Worm (Caenorhabditis elegans) whole organism, mixed stage, embryonic: ENCODE measurements around the gene str-57.
"Not testable (repeated sequence)": the region's sequence is repeated elsewhere in the genome, so short reads cannot be mapped to it uniquely, and the experiment has no call there.

Experiments
- M03D4.4 ChIP-seq: sonication (generic microtip); optimal IDR thresholded peaks from 2 replicates; lab custom pipeline; 2017; ENCODE audit warnings: mild to moderate bottlenecking, missing genetic modification characterization, missing compliant biosample characterization
- bed-3 ChIP-seq: fragments of 200-800 bp; sonication (Bioruptor generic); optimal IDR thresholded peaks from 3 replicates; lab custom pipeline; 2018; ENCODE audit warnings: mild to moderate bottlenecking, missing genetic modification characterization, moderate library complexity, missing compliant biosample characterization
- blmp-1 ChIP-seq: fragments of 150-350 bp; optimal IDR thresholded peaks from 2 replicates; lab custom pipeline; 2014; ENCODE audit warnings: missing biosample characterization, missing genetic modification characterization
- ceh-43 ChIP-seq: fragments of 200-800 bp; sonication (Bioruptor generic); optimal IDR thresholded peaks from 2 replicates; lab custom pipeline; 2018; ENCODE audit warnings: mild to moderate bottlenecking, missing genetic modification characterization, moderate library complexity, missing compliant biosample characterization
- ceh-83 ChIP-seq: fragments of 200-800 bp; sonication (Bioruptor generic); optimal IDR thresholded peaks from 2 replicates; lab custom pipeline; 2018; ENCODE audit warnings: mild to moderate bottlenecking, missing genetic modification characterization, missing compliant biosample characterization
- ces-1 ChIP-seq: fragments of 150-350 bp; optimal IDR thresholded peaks from 2 replicates; lab custom pipeline; 2014; ENCODE audit warnings: missing biosample characterization, missing genetic modification reagents, missing genetic modification characterization
- cnd-1 ChIP-seq: fragments of 200-800 bp; sonication (Bioruptor generic); optimal IDR thresholded peaks from 2 replicates; lab custom pipeline; 2018; ENCODE audit warnings: mild to moderate bottlenecking, missing genetic modification characterization, missing compliant biosample characterization
- drap-1 ChIP-seq: fragments of 200-800 bp; sonication (Bioruptor generic); optimal IDR thresholded peaks from 3 replicates; lab custom pipeline; 2018; ENCODE audit warnings: mild to moderate bottlenecking, missing genetic modification characterization, missing compliant biosample characterization
- ham-2 ChIP-seq: fragments of 200-800 bp; sonication (Bioruptor generic); optimal IDR thresholded peaks from 2 replicates; lab custom pipeline; 2018; ENCODE audit warnings: mild to moderate bottlenecking, missing genetic modification characterization, missing compliant biosample characterization
- hlh-1 ChIP-seq: fragments of 150-350 bp; optimal IDR thresholded peaks from 2 replicates; lab custom pipeline; 2014; ENCODE audit warnings: missing biosample characterization, missing genetic modification reagents, missing genetic modification characterization
- lin-13 ChIP-seq: fragments of 150-350 bp; optimal IDR thresholded peaks from 2 replicates; lab custom pipeline; 2014; ENCODE audit warnings: missing biosample characterization, missing genetic modification characterization
- lin-32 ChIP-seq: fragments of 200-800 bp; sonication (Bioruptor generic); optimal IDR thresholded peaks from 2 replicates; lab custom pipeline; 2018; ENCODE audit warnings: mild to moderate bottlenecking, missing genetic modification characterization, missing compliant biosample characterization
- lsy-2 ChIP-seq: fragments of 150-350 bp; optimal IDR thresholded peaks from 2 replicates; lab custom pipeline; 2014; ENCODE audit warnings: missing biosample characterization, missing genetic modification characterization
- mab-5 ChIP-seq: fragments of 150-350 bp; optimal IDR thresholded peaks from 2 replicates; lab custom pipeline; 2014; ENCODE audit warnings: missing biosample characterization, missing genetic modification characterization
- mep-1 ChIP-seq: fragments of 150-350 bp; optimal IDR thresholded peaks from 2 replicates; lab custom pipeline; 2017; ENCODE audit warnings: missing biosample characterization, missing genetic modification reagents, missing genetic modification characterization, inconsistent platforms
- mls-2 ChIP-seq: sonication (generic microtip); optimal IDR thresholded peaks from 2 replicates; lab custom pipeline; 2016; ENCODE audit warnings: mild to moderate bottlenecking, missing genetic modification characterization, moderate library complexity, missing compliant biosample characterization
- nhr-12 ChIP-seq: fragments of 150-350 bp; optimal IDR thresholded peaks from 2 replicates; lab custom pipeline; 2014; ENCODE audit warnings: missing biosample characterization, missing genetic modification characterization
- nhr-237 ChIP-seq: fragments of 150-350 bp; optimal IDR thresholded peaks from 2 replicates; lab custom pipeline; 2014; ENCODE audit warnings: missing biosample characterization, missing genetic modification characterization
- nhr-28 ChIP-seq: fragments of 150-350 bp; optimal IDR thresholded peaks from 2 replicates; lab custom pipeline; 2014; ENCODE audit warnings: missing biosample characterization, missing genetic modification characterization
- nhr-76 ChIP-seq: sonication (generic microtip); optimal IDR thresholded peaks from 2 replicates; lab custom pipeline; 2017; ENCODE audit warnings: missing biosample characterization, missing genetic modification characterization
- pha-4 ChIP-seq: fragments of 150-350 bp; optimal IDR thresholded peaks from 2 replicates; lab custom pipeline; 2018; ENCODE audit warnings: missing biosample characterization, missing genetic modification reagents, missing genetic modification characterization
- sem-2 ChIP-seq: fragments of 200-800 bp; sonication (Bioruptor generic); optimal IDR thresholded peaks from 2 replicates; lab custom pipeline; 2018; ENCODE audit warnings: mild to moderate bottlenecking, missing genetic modification characterization, missing compliant biosample characterization
- sptf-1 ChIP-seq: sonication (generic microtip); optimal IDR thresholded peaks from 2 replicates; lab custom pipeline; 2017; ENCODE audit warnings: mild to moderate bottlenecking, missing genetic modification characterization, moderate library complexity, missing compliant biosample characterization
- unc-39 ChIP-seq: fragments of 150-350 bp; optimal IDR thresholded peaks from 2 replicates; lab custom pipeline; 2014; ENCODE audit warnings: missing biosample characterization, missing genetic modification characterization
- unc-62 ChIP-seq: fragments of 150-350 bp; optimal IDR thresholded peaks from 2 replicates; lab custom pipeline; 2014; ENCODE audit warnings: missing biosample characterization, missing genetic modification reagents, missing genetic modification characterization
- zip-8 ChIP-seq: fragments of 150-350 bp; optimal IDR thresholded peaks from 2 replicates; lab custom pipeline; 2014; ENCODE audit warnings: missing biosample characterization, missing genetic modification characterization

str-57 gene

DNA sequence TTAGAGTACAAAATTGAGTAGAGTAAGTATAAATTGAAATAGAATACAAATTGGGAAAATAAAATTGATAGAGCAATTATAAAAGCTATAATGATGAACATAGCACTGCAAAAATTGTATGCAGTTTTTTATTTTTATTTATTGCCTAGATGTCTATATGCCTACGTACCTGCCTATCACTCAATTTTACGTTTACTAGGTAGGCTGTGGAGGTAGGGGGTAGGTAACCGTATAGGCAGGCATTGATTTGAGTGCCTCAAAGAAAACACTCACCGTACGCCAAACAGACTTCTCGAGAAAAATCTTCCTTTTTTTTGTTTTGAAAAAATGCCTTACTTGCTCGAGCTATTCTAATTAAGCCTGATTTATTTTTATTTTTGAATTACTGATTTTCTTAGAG lies 38.9 kb upstream of the str-57 start, which contains the start of gene srbc-56:
Gene srbc-56, minus strand, starts transcription at position 101 of the 400 bp plus-strand sequence.
- TF ChIP-seq hlh-1 (tag; lab: Kevin White, UChicago) = no peak

DNA sequence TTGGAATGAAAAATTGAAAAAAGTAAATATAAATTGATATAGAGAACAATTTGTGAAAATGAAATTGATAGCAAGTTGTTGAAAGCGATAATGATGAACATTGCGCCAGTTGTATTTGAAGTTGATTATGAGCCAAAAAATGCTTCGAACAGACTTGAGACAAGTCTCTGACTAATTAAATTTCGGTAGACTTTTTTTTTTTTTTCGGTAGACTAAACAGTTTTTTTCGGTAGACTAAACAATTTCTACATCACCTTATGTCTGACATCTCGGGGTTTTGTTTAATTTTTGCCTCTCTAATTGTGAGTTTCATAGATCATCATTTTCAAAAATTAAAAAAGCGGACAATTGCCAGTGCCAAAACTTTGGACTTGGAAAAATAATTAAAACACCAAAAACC lies 36.8 kb upstream of the str-57 start, which contains the start of gene srbc-54:
Gene srbc-54, minus strand, starts transcription at position 101 of the 400 bp plus-strand sequence.
- no peak for TF ChIP-seq drap-1 (GFP tag; lab: Kevin White, UChicago)

DNA sequence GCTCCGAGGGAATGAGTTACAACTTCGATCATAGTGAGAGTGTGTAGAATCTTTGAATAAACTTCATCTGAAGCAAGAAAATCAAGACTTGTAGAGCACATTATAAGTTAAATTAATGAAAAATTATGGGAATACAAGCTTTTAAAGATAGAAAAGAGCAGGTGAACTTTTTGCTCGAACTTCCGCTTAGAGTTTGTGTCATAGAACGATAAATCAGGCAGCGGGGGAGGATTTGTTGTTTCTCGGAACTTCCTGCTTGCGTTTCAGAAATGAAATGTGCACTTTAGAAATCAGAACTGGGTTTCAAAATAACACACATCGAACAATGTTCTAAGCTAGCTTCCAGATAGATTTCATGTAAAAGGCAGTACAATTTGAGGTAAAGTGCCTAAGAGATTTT lies 29.4 kb upstream of the str-57 start, which contains the start of gene srh-149:
Gene srh-149, minus strand, starts transcription at position 101 of the 400 bp plus-strand sequence.
- no peak for TF ChIP-seq nhr-237 (tag; lab: Kevin White, UChicago)
- TF ChIP-seq unc-39 (tag; lab: Kevin White, UChicago) = no peak
- TF ChIP-seq hlh-1 (tag; lab: Kevin White, UChicago) = no peak
- no peak for TF ChIP-seq blmp-1 (tag; lab: Kevin White, UChicago)
- no peak for TF ChIP-seq pha-4 (tag; lab: Kevin White, UChicago)
- TF ChIP-seq sptf-1 (tag; lab: Kevin White, UChicago) = no peak
- no peak for TF ChIP-seq ceh-83 (GFP tag; lab: Kevin White, UChicago)
- TF ChIP-seq lin-13 (tag; lab: Kevin White, UChicago) = no peak
- no peak for TF ChIP-seq lsy-2 (tag; lab: Kevin White, UChicago)
- TF ChIP-seq cnd-1 (tag; lab: Kevin White, UChicago) = no peak
- no peak for TF ChIP-seq ceh-43 (GFP tag; lab: Kevin White, UChicago)
- no peak for TF ChIP-seq M03D4.4 (tag; lab: Kevin White, UChicago)
- no peak for TF ChIP-seq mls-2
- no peak for TF ChIP-seq mep-1 (tag; lab: Kevin White, UChicago)
- no peak for TF ChIP-seq nhr-76 (tag; lab: Kevin White, UChicago)
- TF ChIP-seq zip-8 = no peak
- no peak for TF ChIP-seq bed-3 (GFP tag; lab: Kevin White, UChicago)
- no peak for TF ChIP-seq sem-2
- no peak for TF ChIP-seq nhr-28 (tag; lab: Kevin White, UChicago)

DNA sequence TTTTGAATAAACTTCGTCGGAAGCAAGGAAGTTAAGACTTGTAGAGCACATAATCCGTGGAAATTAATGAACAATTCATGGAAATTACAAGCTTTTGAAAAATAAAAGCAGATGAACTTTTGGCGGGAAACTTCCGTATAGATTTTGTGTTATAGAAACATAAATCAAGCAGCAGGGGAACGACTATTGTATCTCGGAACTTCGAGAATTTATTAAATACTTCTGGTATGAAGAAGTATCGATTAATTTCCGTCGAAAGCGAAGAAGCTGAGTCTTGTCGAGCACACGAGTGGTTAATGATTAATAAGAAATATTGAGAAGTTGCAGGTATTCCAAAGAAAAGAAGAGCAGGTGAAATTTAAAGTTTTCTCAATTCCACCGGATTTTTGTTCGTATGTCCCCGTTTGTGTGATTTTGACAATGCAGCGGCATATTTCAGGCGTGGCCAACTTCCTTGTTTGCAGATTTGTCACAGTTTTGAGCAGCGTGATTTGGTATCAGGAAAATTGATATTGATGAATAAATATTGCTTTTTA lies 20.1 kb upstream of the str-57 start, which contains the start of gene srh-147:
Gene srh-147, minus strand, starts transcription at position 51 of the 536 bp plus-strand sequence.
- TF ChIP-seq M03D4.4, blmp-1, nhr-76 (tag; lab: Kevin White, UChicago): not testable (repeated sequence)

DNA sequence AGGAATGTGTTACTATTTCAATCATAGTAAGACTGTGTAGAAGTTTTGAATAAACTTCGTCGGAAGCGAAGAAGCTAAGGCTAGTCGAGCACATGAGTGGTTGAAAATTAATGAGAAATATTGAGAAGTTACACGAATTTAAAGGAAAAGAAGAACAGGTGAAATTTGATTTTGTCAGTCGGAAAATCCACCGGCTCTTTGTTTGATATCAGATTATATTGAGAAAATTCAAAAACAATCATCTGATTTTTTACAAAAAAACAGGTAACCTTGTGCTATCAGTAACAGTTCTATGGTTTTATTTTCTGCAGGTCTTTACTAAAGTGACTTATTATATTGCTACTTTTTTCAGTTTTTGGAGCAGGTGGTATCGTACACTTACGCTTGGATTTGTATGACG lies 12.2 kb upstream of the str-57 start, which contains the start of gene srh-148:
Gene srh-148, minus strand, starts transcription at position 101 of the 400 bp plus-strand sequence.
- TF ChIP-seq ceh-43 (GFP tag; lab: Kevin White, UChicago) = no peak
- no peak for TF ChIP-seq hlh-1 (tag; lab: Kevin White, UChicago)
- TF ChIP-seq lsy-2 (tag; lab: Kevin White, UChicago) = no peak
- no peak for TF ChIP-seq lin-13 (tag; lab: Kevin White, UChicago)
- TF ChIP-seq mep-1 (tag; lab: Kevin White, UChicago) = no peak
- TF ChIP-seq cnd-1 (tag; lab: Kevin White, UChicago) = no peak
- no peak for TF ChIP-seq blmp-1 (tag; lab: Kevin White, UChicago)
- TF ChIP-seq ceh-83 (GFP tag; lab: Kevin White, UChicago) = no peak
- TF ChIP-seq unc-62 (GFP tag; lab: Kevin White, UChicago) = no peak
- TF ChIP-seq ces-1 (GFP tag; lab: Kevin White, UChicago) = no peak
- TF ChIP-seq sptf-1 (tag; lab: Kevin White, UChicago) = no peak
- TF ChIP-seq drap-1 (GFP tag; lab: Kevin White, UChicago) = no peak
- no peak for TF ChIP-seq mab-5 (tag; lab: Kevin White, UChicago)
- no peak for TF ChIP-seq lin-32
- TF ChIP-seq nhr-12 = no peak

DNA sequence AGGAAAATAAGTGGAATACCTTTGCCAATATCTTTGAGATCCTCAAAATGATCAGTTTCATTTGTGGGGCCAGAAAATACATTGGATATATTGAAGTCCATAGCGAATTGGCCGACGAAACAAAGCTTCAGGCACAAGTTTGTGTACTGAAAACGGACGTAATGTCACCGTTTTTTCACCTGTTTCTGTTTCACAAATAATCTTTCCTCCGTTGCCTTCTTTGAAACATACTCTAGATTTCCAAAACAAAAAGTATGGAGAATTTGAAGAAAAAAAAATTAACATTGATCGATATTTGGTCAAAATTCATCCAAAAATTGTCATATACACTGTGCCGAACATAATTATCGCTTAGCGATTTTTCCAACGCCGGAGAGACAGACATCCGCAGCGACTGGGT lies 7.9 kb upstream of the str-57 start, which contains the start of gene srz-12:
Gene srz-12, minus strand, starts transcription at position 101 of the 400 bp plus-strand sequence.
- TF ChIP-seq lin-13 (tag; lab: Kevin White, UChicago) (no peak), drap-1 (GFP tag; lab: Kevin White, UChicago) (no peak)

DNA sequence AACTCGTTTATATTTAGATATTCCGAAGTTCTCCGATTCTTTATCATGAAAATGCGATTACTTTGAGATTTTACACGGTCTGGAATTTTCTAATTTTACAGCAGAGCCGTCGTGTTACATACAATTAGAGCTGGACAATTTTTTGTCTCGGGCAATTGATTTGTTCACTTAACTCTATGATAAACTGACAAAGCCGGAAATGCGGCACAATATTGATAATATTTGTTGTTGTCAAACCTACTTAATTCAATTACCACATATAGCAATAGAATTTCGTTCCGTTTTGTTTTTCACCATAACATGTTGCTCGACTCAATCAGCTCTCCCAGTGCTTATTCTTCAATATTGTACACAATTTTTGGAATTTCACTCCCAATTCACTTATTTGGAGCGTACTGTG lies 7.4 kb upstream of the str-57 start, which contains the start of gene srh-299:
Gene srh-299, plus strand, starts transcription at position 301 of the 400 bp plus-strand sequence.
- TF ChIP-seq sptf-1 (tag; lab: Kevin White, UChicago) (no peak), blmp-1 (tag; lab: Kevin White, UChicago) (no peak), hlh-1 (tag; lab: Kevin White, UChicago) (no peak), ham-2 (GFP tag; lab: Kevin White, UChicago) (no peak), cnd-1 (tag; lab: Kevin White, UChicago) (no peak), nhr-12 (no peak), nhr-237 (tag; lab: Kevin White, UChicago) (no peak), nhr-76 (tag; lab: Kevin White, UChicago) (no peak), unc-39 (tag; lab: Kevin White, UChicago) (no peak), lsy-2 (tag; lab: Kevin White, UChicago) (no peak), sem-2 (no peak), zip-8 (no peak), mep-1 (tag; lab: Kevin White, UChicago) (no peak)
